Worm (Caenorhabditis elegans): ENCODE results near the gene ZK180.8.

ZK180.8 gene

ce11 chrIV:4482531-4482930, 29.0 kb downstream of the ZK180.8 start, which contains the start of gene M01H9.4 (continued):
- TF ChIP-seq nhr-77 (tag; optimal IDR thresholded peaks at IDR 0.05) (no peak), R02D3.7 (tag; optimal IDR thresholded peaks at IDR 0.05) (no peak), ceh-16 (tag; optimal IDR thresholded peaks at IDR 0.05) (no peak)

ce11 chrIV:4481298-4481697, 30.2 kb downstream of the ZK180.8 start:
- TF ChIP-seq pqm-1 (tag; optimal IDR thresholded peaks at IDR 0.05) (peak; percentile 22), elt-3 (tag; optimal IDR thresholded peaks at IDR 0.05) (no peak), elt-2 (tag; optimal IDR thresholded peaks at IDR 0.05) (peak; percentile 59), nfya-1 (tag; optimal IDR thresholded peaks at IDR 0.05; ENCODE audit: insufficient read depth) (no peak)

- no peak for TF ChIP-seq zag-1 (tag; optimal IDR thresholded peaks at IDR 0.05)
- TF ChIP-seq eor-1 (tag; optimal IDR thresholded peaks at IDR 0.05): no peak
- TF ChIP-seq nhr-237 (tag; optimal IDR thresholded peaks at IDR 0.05): no peak
- no peak for TF ChIP-seq jun-1 (tag; optimal IDR thresholded peaks at IDR 0.05)
- no peak for TF ChIP-seq fos-1 (tag; optimal IDR thresholded peaks at IDR 0.05)
- TF ChIP-seq nhr-43 (tag; optimal IDR thresholded peaks at IDR 0.05; ENCODE audit: poor library complexity, severe bottlenecking): no peak
- TF ChIP-seq unc-39 (tag; optimal IDR thresholded peaks at IDR 0.05): no peak
- TF ChIP-seq egl-5 (tag; optimal IDR thresholded peaks at IDR 0.05): no peak
- TF ChIP-seq ceh-82 (tag; optimal IDR thresholded peaks at IDR 0.05): no peak
- no peak for TF ChIP-seq nhr-23 (tag; optimal IDR thresholded peaks at IDR 0.05)
- no peak for TF ChIP-seq egl-27 (tag; optimal IDR thresholded peaks at IDR 0.05)
- TF ChIP-seq ztf-4 (tag; optimal IDR thresholded peaks at IDR 0.05): no peak
- no peak for TF ChIP-seq R02D3.7 (tag; optimal IDR thresholded peaks at IDR 0.05)
- no peak for TF ChIP-seq nfya-1 (tag; optimal IDR thresholded peaks at IDR 0.05; ENCODE audit: insufficient read depth)
- no peak for TF ChIP-seq ztf-11 (tag; optimal IDR thresholded peaks at IDR 0.05)
- TF ChIP-seq tbx-2 (tag; optimal IDR thresholded peaks at IDR 0.05): no peak
- TF ChIP-seq nhr-28 (tag; optimal IDR thresholded peaks at IDR 0.05): no peak
- no peak for TF ChIP-seq lin-39 (tag; optimal IDR thresholded peaks at IDR 0.05)
- no peak for TF ChIP-seq nhr-76 (tag; optimal IDR thresholded peaks at IDR 0.05)
Measured at ce11 chrIV:4480027-4480426, 31.5 kb downstream of the ZK180.8 start, which contains the start of gene M01H9.10. Gene M01H9.10 (minus strand): TSS chrIV:4480127.

ce11 chrIV:4478612-4479011, 32.9 kb downstream of the ZK180.8 start:
- TF ChIP-seq pqm-1 (tag; optimal IDR thresholded peaks at IDR 0.05): peak; percentile 31
- peak; percentile 24 for TF ChIP-seq pha-4 (tag; optimal IDR thresholded peaks at IDR 0.05)
- no peak for TF ChIP-seq mml-1 (tag; optimal IDR thresholded peaks at IDR 0.05)

DNA sequence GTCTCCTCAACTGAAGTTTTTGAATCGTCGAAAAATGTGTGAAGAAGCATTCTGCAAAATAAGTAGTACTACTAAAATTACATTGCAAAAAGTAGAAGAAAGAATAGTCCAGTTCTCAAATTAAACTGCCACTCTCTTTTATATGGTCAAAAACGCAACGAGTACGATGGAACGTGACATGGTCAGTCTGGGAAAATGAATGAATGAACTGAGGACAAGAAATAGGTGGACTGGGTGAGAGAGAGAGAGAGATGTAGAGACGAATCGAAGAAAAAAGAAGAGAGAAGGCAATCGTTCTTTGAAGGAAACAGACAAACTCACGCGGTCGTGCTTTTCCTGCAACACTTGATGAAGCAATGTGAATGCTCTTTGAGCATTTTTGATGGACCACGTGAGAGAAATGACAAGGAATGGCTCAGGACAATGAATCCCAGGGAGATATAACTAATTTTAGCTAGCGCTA, 34.5 kb downstream of the ZK180.8 start, which contains the start of gene M01H9.3:
Gene M01H9.3 (minus strand): TSS at position 51 of the 463 bp plus-strand sequence.
- TF ChIP-seq pha-4 (tag; optimal IDR thresholded peaks at IDR 0.05) (peak; percentile 54), unc-39 (tag; optimal IDR thresholded peaks at IDR 0.05) (no peak), ztf-4 (tag; optimal IDR thresholded peaks at IDR 0.05) (no peak), nhr-76 (tag; optimal IDR thresholded peaks at IDR 0.05) (no peak), nfya-1 (tag; optimal IDR thresholded peaks at IDR 0.05; ENCODE audit: insufficient read depth) (peak; percentile 64), elt-2 (tag; optimal IDR thresholded peaks at IDR 0.05) (peak; percentile 59), ceh-82 (tag; optimal IDR thresholded peaks at IDR 0.05) (no peak), nhr-25 (tag; optimal IDR thresholded peaks at IDR 0.05) (peak; percentile 46), lsy-12 (tag; optimal IDR thresholded peaks at IDR 0.05) (peak; percentile 33), snpc-4 (tag; optimal IDR thresholded peaks at IDR 0.05) (no peak), fkh-2 (tag; optimal IDR thresholded peaks at IDR 0.05) (no peak), mdl-1 (tag; optimal IDR thresholded peaks at IDR 0.05) (peak; percentile 63), pqm-1 (tag; optimal IDR thresholded peaks at IDR 0.05) (peak; percentile 41), lin-39 (tag; optimal IDR thresholded peaks at IDR 0.05) (peak; percentile 71), elt-1 (tag; optimal IDR thresholded peaks at IDR 0.05) (no peak), ztf-11 (tag; optimal IDR thresholded peaks at IDR 0.05) (no peak), nhr-12 (tag; optimal IDR thresholded peaks at IDR 0.05) (no peak), nhr-28 (tag; optimal IDR thresholded peaks at IDR 0.05) (no peak), lin-15B (tag; optimal IDR thresholded peaks at IDR 0.05) (peak; percentile 13), nhr-237 (tag; optimal IDR thresholded peaks at IDR 0.05) (no peak), ZK546.5 (tag; optimal IDR thresholded peaks at IDR 0.05) (no peak), unc-62 (GFP tag; optimal IDR thresholded peaks at IDR 0.05) (no peak), zag-1 (tag; optimal IDR thresholded peaks at IDR 0.05) (no peak), ceh-9 (tag; optimal IDR thresholded peaks at IDR 0.05) (no peak), ama-1 (optimal IDR thresholded peaks at IDR 0.05) (peak; percentile 70), nhr-67 (tag; optimal IDR thresholded peaks at IDR 0.05) (no peak)
